Worm (Caenorhabditis elegans): Measurements from ENCODE around the gene grl-4.

grl-4 gene

ce11 chrIV:7282957-7283356 lies 27.6 kb downstream of the grl-4 start, which contains the start of gene C06E4.1:
Gene C06E4.1 (plus strand): TSS chrIV:7283257.
- TF ChIP-seq med-1 (GFP tag; optimal IDR thresholded peaks at IDR 0.05; ENCODE audit: insufficient read depth) (no peak), ref-1 (GFP tag; conservative IDR thresholded peaks at IDR 0.05) (no peak), tab-1 (GFP tag; IDR thresholded peaks at IDR 0.05) (no peak), klf-2 (GFP tag; conservative IDR thresholded peaks at IDR 0.05) (no peak), ztf-29 (GFP tag; IDR thresholded peaks at IDR 0.05) (no peak), flt-1 (GFP tag; IDR thresholded peaks at IDR 0.05) (no peak), cog-1 (tag; optimal IDR thresholded peaks at IDR 0.05) (no peak), ztf-23 (GFP tag; IDR thresholded peaks at IDR 0.05) (no peak), T22C8.4 (GFP tag; IDR thresholded peaks at IDR 0.05) (no peak)

ce11 chrIV:7276661-7277060 lies 33.9 kb downstream of the grl-4 start, which contains the start of gene C06E4.2:
Gene C06E4.2 (plus strand): TSS chrIV:7276961.
- TF ChIP-seq ztf-23 (GFP tag; IDR thresholded peaks at IDR 0.05) (no peak), ref-1 (GFP tag; conservative IDR thresholded peaks at IDR 0.05) (no peak), cog-1 (tag; optimal IDR thresholded peaks at IDR 0.05) (no peak), klf-2 (GFP tag; conservative IDR thresholded peaks at IDR 0.05) (no peak), flt-1 (GFP tag; IDR thresholded peaks at IDR 0.05) (no peak), tab-1 (GFP tag; IDR thresholded peaks at IDR 0.05) (no peak), T22C8.4 (GFP tag; IDR thresholded peaks at IDR 0.05) (no peak), med-1 (GFP tag; optimal IDR thresholded peaks at IDR 0.05; ENCODE audit: insufficient read depth) (no peak), ztf-29 (GFP tag; IDR thresholded peaks at IDR 0.05) (no peak)

ce11 chrIV:7274969-7275548 lies 35.5 kb downstream of the grl-4 start:
- TF ChIP-seq med-1 (GFP tag; optimal IDR thresholded peaks at IDR 0.05; ENCODE audit: insufficient read depth) (no peak), T22C8.4 (GFP tag; IDR thresholded peaks at IDR 0.05) (no peak), cog-1 (tag; optimal IDR thresholded peaks at IDR 0.05) (no peak)

ce11 chrIV:7263137-7263536 lies 47.4 kb downstream of the grl-4 start, which contains the start of gene glb-2:
Gene glb-2 (minus strand): TSS chrIV:7263237.
- TF ChIP-seq T22C8.4 (GFP tag; IDR thresholded peaks at IDR 0.05) (no peak), klf-2 (GFP tag; conservative IDR thresholded peaks at IDR 0.05) (no peak), flt-1 (GFP tag; IDR thresholded peaks at IDR 0.05) (no peak), ref-1 (GFP tag; conservative IDR thresholded peaks at IDR 0.05) (no peak), ztf-29 (GFP tag; IDR thresholded peaks at IDR 0.05) (no peak), cog-1 (tag; optimal IDR thresholded peaks at IDR 0.05) (no peak), med-1 (GFP tag; optimal IDR thresholded peaks at IDR 0.05; ENCODE audit: insufficient read depth) (no peak), ztf-23 (GFP tag; IDR thresholded peaks at IDR 0.05) (no peak), tab-1 (GFP tag; IDR thresholded peaks at IDR 0.05) (no peak)

- TF ChIP-seq med-1 (GFP tag; optimal IDR thresholded peaks at IDR 0.05; ENCODE audit: insufficient read depth) = no peak
- no peak for TF ChIP-seq tab-1 (GFP tag; IDR thresholded peaks at IDR 0.05)
- TF ChIP-seq ztf-29 (GFP tag; IDR thresholded peaks at IDR 0.05) = no peak
- TF ChIP-seq flt-1 (GFP tag; IDR thresholded peaks at IDR 0.05) = no peak
- TF ChIP-seq klf-2 (GFP tag; conservative IDR thresholded peaks at IDR 0.05) = no peak
- no peak for TF ChIP-seq T22C8.4 (GFP tag; IDR thresholded peaks at IDR 0.05)
These were observed 50.0 kb downstream of the grl-4 start, which contains the start of gene C06E4.3 for ce11 chrIV:7260587-7260986. Gene C06E4.3 (plus strand): TSS chrIV:7260875.

Data from whole organism, midembryonic.